Fruit fly (Drosophila melanogaster) whole organism, prepupa: ENCODE data around the gene Rtel1.

Source experiments
- CG10669 ChIP-seq: fragments of 200-800 bp; sonication (Bioruptor generic); optimal IDR thresholded peaks from 3 replicates; lab custom pipeline; 2018; ENCODE audit warnings: missing biosample characterization, mild to moderate bottlenecking, missing genetic modification characterization, moderate library complexity
- CG11294 ChIP-seq: fragments of 200-800 bp; sonication (Bioruptor generic); IDR thresholded peaks from 2 replicates; pipeline ENCODE4 v1.3.6; 2022; ENCODE audit warnings: missing biosample characterization, missing genetic modification characterization
- CG11762 ChIP-seq: fragments of 200-800 bp; sonication (Bioruptor generic); optimal IDR thresholded peaks from 3 replicates; lab custom pipeline; 2016; ENCODE audit warnings: missing biosample characterization, missing genetic modification characterization; ENCODE audit not compliant: insufficient read depth
- CG11902 ChIP-seq: fragments of 200-800 bp; sonication (Bioruptor generic); optimal IDR thresholded peaks from 3 replicates; lab custom pipeline; 2016; ENCODE audit warnings: missing biosample characterization, missing genetic modification characterization
- CG1621 ChIP-seq: fragments of 200-800 bp; sonication (Bioruptor generic); optimal IDR thresholded peaks from 3 replicates; lab custom pipeline; 2018; ENCODE audit warnings: missing biosample characterization, mild to moderate bottlenecking, missing genetic modification characterization
- CG3032 ChIP-seq: fragments of 200-800 bp; optimal IDR thresholded peaks from 2 replicates; lab custom pipeline; 2019; ENCODE audit warnings: missing biosample characterization, mild to moderate bottlenecking, missing genetic modification characterization, moderate library complexity
- CG31627 ChIP-seq: fragments of 200-800 bp; sonication (Bioruptor generic); optimal IDR thresholded peaks from 3 replicates; lab custom pipeline; 2016; ENCODE audit warnings: missing biosample characterization, missing genetic modification characterization
- CG34406 ChIP-seq: fragments of 200-800 bp; sonication (Bioruptor generic); optimal IDR thresholded peaks from 3 replicates; lab custom pipeline; 2016; ENCODE audit warnings: missing biosample characterization, missing genetic modification characterization
- CG3919 ChIP-seq: fragments of 200-800 bp; sonication (Bioruptor generic); optimal IDR thresholded peaks from 3 replicates; lab custom pipeline; 2016; ENCODE audit warnings: missing biosample characterization, missing genetic modification characterization
- CG6163 ChIP-seq: fragments of 200-800 bp; sonication (Bioruptor generic); IDR thresholded peaks from 3 replicates; pipeline ENCODE4 v1.3.6; 2022; ENCODE audit warnings: missing biosample characterization, missing genetic modification characterization
- CG6808 ChIP-seq: fragments of 200-800 bp; sonication (Bioruptor generic); optimal IDR thresholded peaks from 3 replicates; lab custom pipeline; 2017; ENCODE audit warnings: missing biosample characterization, missing genetic modification characterization, mild to moderate bottlenecking, moderate library complexity, missing genetic modification reagents
- CG8319 ChIP-seq: fragments of 200-800 bp; sonication (Bioruptor generic); optimal IDR thresholded peaks from 3 replicates; lab custom pipeline; 2016; ENCODE audit warnings: missing biosample characterization, missing genetic modification characterization
- CG8632 ChIP-seq: fragments of 200-800 bp; sonication (Bioruptor generic); optimal IDR thresholded peaks from 3 replicates; lab custom pipeline; 2016; ENCODE audit warnings: missing biosample characterization, missing genetic modification characterization
- CG9139 ChIP-seq: fragments of 200-800 bp; sonication (Bioruptor generic); optimal IDR thresholded peaks from 3 replicates; lab custom pipeline; 2017; ENCODE audit warnings: missing biosample characterization, mild to moderate bottlenecking, missing genetic modification characterization
- Eip75B ChIP-seq: fragments of 200-800 bp; sonication (Bioruptor generic); optimal IDR thresholded peaks from 3 replicates; lab custom pipeline; 2016; ENCODE audit warnings: missing biosample characterization, missing genetic modification characterization
- Eip78C ChIP-seq: fragments of 200-800 bp; sonication (Bioruptor generic); peaks from one replicate; lab custom pipeline; 2016; ENCODE audit warnings: missing biosample characterization, missing genetic modification characterization
- Eip93F ChIP-seq: fragments of 200-800 bp; sonication (Bioruptor generic); optimal IDR thresholded peaks from 2 replicates; lab custom pipeline; 2016; ENCODE audit warnings: missing biosample characterization, mild to moderate bottlenecking, missing genetic modification characterization
- Gug ChIP-seq: fragments of 200-800 bp; sonication (Bioruptor generic); IDR thresholded peaks from 2 replicates; pipeline ENCODE4 v1.3.6; 2022; ENCODE audit warnings: missing biosample characterization, missing genetic modification characterization
- Hr39 ChIP-seq: fragments of 200-800 bp; sonication (Bioruptor generic); optimal IDR thresholded peaks from 2 replicates; lab custom pipeline; 2016; ENCODE audit warnings: missing biosample characterization, missing genetic modification characterization
- Hr4 ChIP-seq: fragments of 200-800 bp; sonication (Bioruptor generic); optimal IDR thresholded peaks from 3 replicates; lab custom pipeline; 2016; ENCODE audit warnings: missing biosample characterization, missing genetic modification characterization
- Met ChIP-seq: fragments of 200-800 bp; sonication (Bioruptor generic); optimal IDR thresholded peaks from 3 replicates; lab custom pipeline; 2016; ENCODE audit warnings: missing biosample characterization, missing genetic modification characterization
- OdsH ChIP-seq: fragments of 200-800 bp; sonication (Bioruptor generic); optimal IDR thresholded peaks from 3 replicates; lab custom pipeline; 2016; ENCODE audit warnings: missing biosample characterization, missing genetic modification characterization
- Smox ChIP-seq: fragments of 200-800 bp; sonication (Bioruptor generic); optimal IDR thresholded peaks from 3 replicates; lab custom pipeline; 2016; ENCODE audit warnings: missing biosample characterization, missing genetic modification characterization
- Sox102F ChIP-seq: fragments of 200-800 bp; sonication (Bioruptor generic); optimal IDR thresholded peaks from 2 replicates; lab custom pipeline; 2016; ENCODE audit warnings: missing biosample characterization, mild to moderate bottlenecking, missing genetic modification characterization
- Sox14 ChIP-seq: fragments of 200-800 bp; sonication (Bioruptor generic); optimal IDR thresholded peaks from 3 replicates; lab custom pipeline; 2016; ENCODE audit warnings: missing biosample characterization, missing genetic modification characterization
- Sox15 ChIP-seq: fragments of 200-800 bp; sonication (Bioruptor generic); optimal IDR thresholded peaks from 3 replicates; lab custom pipeline; 2016; ENCODE audit warnings: missing biosample characterization, missing genetic modification characterization
- achi ChIP-seq: fragments of 200-800 bp; sonication (Bioruptor generic); optimal IDR thresholded peaks from 3 replicates; lab custom pipeline; 2016; ENCODE audit warnings: missing biosample characterization, missing genetic modification characterization
- acj6 ChIP-seq: fragments of 200-800 bp; sonication (Bioruptor generic); optimal IDR thresholded peaks from 3 replicates; lab custom pipeline; 2016; ENCODE audit warnings: missing biosample characterization, missing genetic modification characterization
- cyc ChIP-seq: fragments of 200-800 bp; sonication (Bioruptor generic); optimal IDR thresholded peaks from 3 replicates; lab custom pipeline; 2016; ENCODE audit warnings: missing biosample characterization, missing genetic modification characterization
- dac ChIP-seq: fragments of 200-800 bp; sonication (Bioruptor generic); optimal IDR thresholded peaks from 2 replicates; lab custom pipeline; 2017; ENCODE audit warnings: missing biosample characterization, mild to moderate bottlenecking, missing genetic modification characterization
- eg ChIP-seq: fragments of 200-800 bp; sonication (Bioruptor generic); IDR thresholded peaks from 3 replicates; pipeline ENCODE4 v1.3.6; 2022; ENCODE audit warnings: missing biosample characterization, missing genetic modification characterization
- fkh ChIP-seq: fragments of 200-800 bp; sonication (Bioruptor generic); optimal IDR thresholded peaks from 3 replicates; lab custom pipeline; 2017; ENCODE audit warnings: missing biosample characterization, mild to moderate bottlenecking, missing genetic modification characterization, moderate library complexity
- net ChIP-seq: fragments of 200-800 bp; sonication (Bioruptor generic); optimal IDR thresholded peaks from 3 replicates; lab custom pipeline; 2016; ENCODE audit warnings: missing biosample characterization, missing genetic modification characterization
- pdm3 ChIP-seq: fragments of 200-800 bp; sonication (Bioruptor generic); optimal IDR thresholded peaks from 3 replicates; lab custom pipeline; 2016; ENCODE audit warnings: missing biosample characterization, missing genetic modification characterization
- spab ChIP-seq: fragments of 200-800 bp; sonication (Bioruptor generic); optimal IDR thresholded peaks from 2 replicates; lab custom pipeline; 2017; ENCODE audit warnings: missing biosample characterization, mild to moderate bottlenecking, missing genetic modification characterization, missing genetic modification reagents
- ss ChIP-seq, 2 experiments: fragments of 200-800 bp; sonication (Bioruptor generic); optimal IDR thresholded peaks; 2 replicates in 1 of 2; 3 replicates in 1 of 2; lab custom pipeline; 2017 to 2018; ENCODE audit warnings: mild to moderate bottlenecking in 2 of 2, missing biosample characterization in 2 of 2, missing genetic modification characterization in 2 of 2, moderate library complexity in 1 of 2
- topi ChIP-seq: fragments of 200-800 bp; sonication (Bioruptor generic); optimal IDR thresholded peaks from 3 replicates; lab custom pipeline; 2016; ENCODE audit warnings: missing biosample characterization, missing genetic modification characterization
- vri ChIP-seq: fragments of 200-800 bp; sonication (Bioruptor generic); optimal IDR thresholded peaks from 3 replicates; lab custom pipeline; 2016; ENCODE audit warnings: missing biosample characterization, mild to moderate bottlenecking, missing genetic modification characterization

Rtel1 gene

DNA sequence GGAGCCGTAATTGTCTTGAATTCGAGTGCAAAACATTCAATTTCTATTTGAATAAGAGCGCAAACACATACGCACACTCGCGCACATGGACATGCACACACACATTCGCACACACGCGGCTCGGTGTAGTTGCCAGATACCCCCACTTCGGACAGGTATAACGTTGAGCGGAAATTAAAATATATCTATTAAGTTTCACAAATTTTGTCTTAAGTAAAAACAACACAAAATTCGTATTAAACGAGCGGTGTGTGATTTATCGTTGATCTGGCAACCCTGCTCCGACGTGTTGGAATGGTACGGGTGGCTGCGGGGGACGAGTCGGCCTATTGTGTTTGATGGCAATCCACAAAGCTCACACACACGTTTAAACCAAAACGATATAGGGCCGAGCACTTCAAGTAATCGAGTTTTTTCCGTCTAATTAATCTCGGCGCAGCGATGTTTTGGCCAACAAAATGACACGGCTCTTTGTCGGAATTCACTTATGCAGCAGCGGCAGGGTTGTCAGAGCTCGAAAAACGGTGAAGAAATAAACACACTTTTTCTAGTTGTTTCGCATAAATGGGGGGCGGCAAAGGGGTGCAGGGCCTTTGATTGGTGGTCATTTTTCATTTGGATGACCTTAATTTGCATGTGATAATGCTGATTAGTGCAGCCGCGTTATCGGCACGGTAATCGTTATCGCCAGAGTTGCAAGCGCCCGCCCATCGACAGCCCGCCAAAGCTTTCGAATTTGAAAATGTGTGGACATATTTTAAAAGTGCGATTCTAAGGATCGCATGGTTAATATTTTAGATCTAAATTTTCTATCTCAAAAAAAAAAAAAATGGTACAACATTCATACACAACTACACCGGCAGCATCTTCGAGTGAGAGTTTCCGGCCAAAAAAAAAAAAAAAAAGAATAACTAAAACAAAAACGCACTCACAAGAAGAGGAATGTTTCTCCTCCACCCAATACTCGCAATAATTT lies 1.4 kb upstream of the Rtel1 start (continued):
- TF ChIP-seq ss (GFP tag; optimal IDR thresholded peaks at IDR 0.05; lab: Kevin White, UChicago) (peak; percentile 45 to 72), cyc (GFP tag; lab: Kevin White, UChicago) (peak; percentile 58), dac (peak; percentile 56), vri (peak; percentile 67), CG6808 (GFP tag; lab: Kevin White, UChicago) (peak; percentile 61), pdm3 (peak; percentile 83), Sox14 (GFP tag; lab: Kevin White, UChicago) (peak; percentile 81), CG31627 (GFP tag; lab: Kevin White, UChicago) (peak; percentile 71), Gug (GFP tag; lab: Robert Waterston, UW) (peak; percentile 66), net (GFP tag; lab: Kevin White, UChicago) (peak; percentile 66)

DNA sequence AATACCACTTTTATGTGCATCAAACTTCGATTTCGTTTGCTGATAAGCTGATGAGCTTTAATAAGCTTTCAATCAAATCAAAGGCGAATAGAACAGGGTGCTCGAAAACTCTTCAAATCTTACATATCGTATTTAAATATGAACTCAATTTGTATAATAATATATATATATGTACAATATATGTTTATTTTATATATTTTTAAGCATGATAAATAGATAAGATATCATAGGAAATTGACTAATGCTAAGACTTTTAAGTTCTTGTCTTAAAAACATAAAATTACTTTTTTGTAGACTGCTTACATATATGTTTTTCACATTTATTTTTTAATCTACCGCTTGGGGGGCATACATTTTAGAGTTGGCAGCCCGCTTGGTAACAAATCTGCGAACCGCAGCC lies 4.4 kb downstream of the Rtel1 start, which contains the start of gene CG15772:
CG15772 (plus strand) TSS at position 301 of the 400 bp plus-strand sequence.
- TF ChIP-seq Eip78C (GFP tag; lab: Kevin White, UChicago) (no peak), CG10669 (no peak), CG11762 (GFP tag; lab: Kevin White, UChicago) (no peak), CG6808 (GFP tag; lab: Kevin White, UChicago) (no peak), Eip93F (GFP tag; lab: Kevin White, UChicago) (no peak), net (GFP tag; lab: Kevin White, UChicago) (no peak), CG34406 (GFP tag; lab: Kevin White, UChicago) (no peak), OdsH (GFP tag; lab: Kevin White, UChicago) (no peak), CG3919 (no peak), Met (GFP tag; lab: Kevin White, UChicago) (no peak), CG9139 (GFP tag; lab: Kevin White, UChicago) (no peak), CG8319 (no peak), eg (GFP tag; lab: Robert Waterston, UW) (no peak), topi (GFP tag; lab: Kevin White, UChicago) (no peak), achi (GFP tag; lab: Kevin White, UChicago) (no peak)

DNA sequence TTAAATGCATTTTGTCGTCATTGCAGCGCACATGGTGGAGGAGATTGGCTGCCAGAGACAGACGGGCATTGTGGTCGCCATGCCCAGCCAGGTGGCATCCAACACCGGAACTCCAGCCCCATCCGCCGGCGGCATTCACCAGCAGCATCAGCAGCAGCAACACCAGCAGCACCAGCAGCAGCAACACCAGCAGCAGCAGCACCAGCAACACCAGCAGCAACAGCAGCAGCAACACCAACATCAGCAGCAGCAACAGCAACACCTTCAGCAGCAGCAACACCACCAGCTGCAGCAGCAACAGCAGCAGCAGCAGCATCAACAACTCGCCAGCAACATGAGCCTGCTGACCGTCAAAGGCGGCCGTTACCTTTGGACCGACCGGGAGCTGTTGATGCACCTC lies 5.3 kb downstream of the Rtel1 start:
- TF ChIP-seq eg (GFP tag; lab: Robert Waterston, UW) (no peak), ss (GFP tag; optimal IDR thresholded peaks at IDR 0.05; lab: Kevin White, UChicago) (no peak), fkh (GFP tag; lab: Kevin White, UChicago) (no peak), Sox14 (GFP tag; lab: Kevin White, UChicago) (no peak), net (GFP tag; lab: Kevin White, UChicago) (no peak)

DNA sequence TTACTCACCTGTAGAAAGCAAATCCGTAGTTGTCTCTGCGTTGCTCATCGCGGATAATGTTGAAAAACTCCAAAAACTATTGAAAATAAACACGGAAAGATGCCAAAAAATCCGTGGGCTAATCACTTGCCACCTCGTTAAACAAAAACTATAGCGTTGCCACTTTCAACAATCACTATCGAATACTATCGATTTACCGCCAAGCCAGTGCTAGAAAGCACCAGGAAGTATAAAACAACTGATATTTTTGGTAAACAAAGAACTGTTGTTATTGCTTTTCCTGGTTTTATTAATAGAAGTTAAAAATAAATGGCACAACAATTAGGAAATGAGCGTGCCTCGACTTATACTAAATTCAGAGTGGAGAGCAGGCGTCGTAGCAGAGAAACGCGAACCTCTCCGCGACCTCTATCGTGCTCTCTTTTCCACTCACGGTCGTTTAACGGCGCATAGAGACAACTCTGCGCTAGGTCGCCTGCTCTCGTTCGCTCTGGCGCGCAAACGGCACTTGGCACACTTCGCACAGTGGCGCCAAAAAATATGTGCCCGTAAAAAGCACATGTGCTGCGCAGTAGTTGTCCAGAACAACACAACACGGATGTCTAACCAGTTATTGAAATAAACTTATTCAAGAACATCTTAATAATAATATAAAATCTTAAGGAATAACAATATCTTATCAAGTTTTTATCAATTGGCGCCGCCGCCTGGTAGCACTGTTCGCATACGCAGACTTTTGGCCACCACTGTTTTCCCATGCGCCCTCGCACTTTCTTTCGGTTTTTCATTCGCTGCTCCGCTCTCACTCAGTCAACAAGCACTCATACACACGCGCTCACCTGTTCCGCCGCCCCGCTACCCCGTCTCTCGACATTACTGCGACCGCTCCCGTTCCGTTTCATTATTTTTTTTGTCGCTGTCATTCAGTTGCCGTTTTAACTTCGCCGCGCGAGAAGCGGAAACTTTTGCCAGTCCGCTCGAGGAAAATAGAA lies 7.6 kb downstream of the Rtel1 start, which contains the start of the genes lin-52 and CG15771:
lin-52 (minus strand) TSS at position 122 of the 992 bp plus-strand sequence.
CG15771 (plus strand) TSS at position 738 of the 992 bp plus-strand sequence.
- peak; percentile 93 for TF ChIP-seq spab
- peak; percentile 94 for TF ChIP-seq Eip75B (GFP tag; lab: Kevin White, UChicago)
- TF ChIP-seq OdsH (GFP tag; lab: Kevin White, UChicago), result peak; percentile 96
- peak; percentile 96 for TF ChIP-seq CG3032 (tag; lab: Kevin White, UChicago)
- peak; percentile 94 for TF ChIP-seq Eip93F (GFP tag; lab: Kevin White, UChicago)
- peak; percentile 95 for TF ChIP-seq net (GFP tag; lab: Kevin White, UChicago)
- TF ChIP-seq CG11762 (GFP tag; lab: Kevin White, UChicago), result peak; percentile 95
- TF ChIP-seq Sox15, result peak; percentile 95
- peak; percentile 88 for TF ChIP-seq Hr39 (GFP tag; lab: Kevin White, UChicago)
- peak; percentile 83 for TF ChIP-seq CG1621 (tag; lab: Kevin White, UChicago)
- peak; percentile 94 for TF ChIP-seq Sox102F (GFP tag; lab: Kevin White, UChicago)
- peak; percentile 93 for TF ChIP-seq Smox (GFP tag; lab: Kevin White, UChicago)
- TF ChIP-seq CG11294 (GFP tag; lab: Robert Waterston, UW), result peak; percentile 93
- TF ChIP-seq acj6 (GFP tag; lab: Kevin White, UChicago), result peak; percentile 96
- TF ChIP-seq pdm3, result peak; percentile 96
- peak; percentile 92 for TF ChIP-seq cyc (GFP tag; lab: Kevin White, UChicago)
- TF ChIP-seq CG6163 (GFP tag; lab: Robert Waterston, UW), result peak; percentile 94
- TF ChIP-seq CG8632 (GFP tag; lab: Kevin White, UChicago), result peak; percentile 94
- TF ChIP-seq CG10669, result peak; percentile 95
- peak; percentile 93 for TF ChIP-seq Hr4 (GFP tag; lab: Kevin White, UChicago)
- TF ChIP-seq vri, result peak; percentile 91
- peak; percentile 89 for TF ChIP-seq CG11902 (GFP tag; lab: Kevin White, UChicago)
- peak; percentile 92 for TF ChIP-seq CG31627 (GFP tag; lab: Kevin White, UChicago)
- peak; percentile 96 for TF ChIP-seq dac
- peak; percentile 94 for TF ChIP-seq CG34406 (GFP tag; lab: Kevin White, UChicago)
